Worm (Caenorhabditis elegans): ENCODE results near the gene F54D10.5.
A peak's percentile ranks its signal among the peaks of the same experiment; 100 is the strongest.

Gene F54D10.5

DNA sequence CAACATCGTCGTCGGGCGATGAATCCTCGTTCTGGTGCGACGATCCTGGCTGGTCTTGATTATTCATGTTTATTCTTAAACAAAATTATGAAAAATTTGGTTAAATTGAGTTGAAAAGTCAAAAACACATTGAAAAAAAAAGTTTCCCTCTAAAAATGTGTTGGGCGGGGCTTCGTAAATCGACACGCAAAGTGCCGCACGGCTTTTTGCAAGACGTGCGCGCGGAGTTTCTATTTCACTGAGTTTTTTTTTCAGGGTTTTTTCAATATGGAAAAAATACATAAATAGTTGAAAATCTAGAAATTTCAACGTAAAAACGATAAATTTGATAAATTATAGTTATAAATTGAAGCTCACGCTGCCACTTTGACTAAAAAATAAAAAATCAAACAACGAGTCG lies at the start of gene F54D10.5:
TSS of gene F54D10.5 (minus strand) at position 74 of the 400 bp plus-strand sequence.
- peak; percentile 46 for TF ChIP-seq nhr-6 (tag; optimal IDR thresholded peaks at IDR 0.05)
- TF ChIP-seq mdl-1 (tag; optimal IDR thresholded peaks at IDR 0.05): peak in 1 of 2 experiments; percentile 12
- peak; percentile 35; the same call in 1 of the 2 replicates for TF ChIP-seq pha-4 (GFP tag; IDR thresholded peaks at IDR 0.05)
- no peak for TF ChIP-seq pha-4 (tag; optimal IDR thresholded peaks at IDR 0.05)
- peak; percentile 7 for TF ChIP-seq fos-1 (tag; optimal IDR thresholded peaks at IDR 0.05)
- peak; percentile 31 for TF ChIP-seq lin-13 (GFP tag; optimal IDR thresholded peaks at IDR 0.05)
- peak; percentile 51; the same call in 1 of the 2 replicates for TF ChIP-seq hmg-1.1 (GFP tag; IDR thresholded peaks at IDR 0.05)
- peak; percentile 93 for TF ChIP-seq aha-1 (tag)
- TF ChIP-seq unc-130 (GFP tag; optimal IDR thresholded peaks at IDR 0.05): peak; percentile 48
- TF ChIP-seq F37D6.2 (tag; optimal IDR thresholded peaks at IDR 0.05): no peak
- TF ChIP-seq nhr-77 (tag; optimal IDR thresholded peaks at IDR 0.05): peak; percentile 12
- peak; percentile 63 for TF ChIP-seq T26A8.4 (GFP tag; IDR thresholded peaks at IDR 0.05)
- no peak for TF ChIP-seq egl-43 (GFP tag; IDR thresholded peaks at IDR 0.05)
- TF ChIP-seq dpl-1 (GFP tag; optimal IDR thresholded peaks at IDR 0.05): peak; percentile 95
- no peak for TF ChIP-seq ztf-11 (tag; optimal IDR thresholded peaks at IDR 0.05)
- TF ChIP-seq sdz-12 (GFP tag; optimal IDR thresholded peaks at IDR 0.05): no peak
- TF ChIP-seq unc-39 (tag; optimal IDR thresholded peaks at IDR 0.05): no peak
- peak; percentile 35 for TF ChIP-seq hlh-11 (tag; optimal IDR thresholded peaks at IDR 0.05)
- peak; percentile 84 for TF ChIP-seq duxl-1 (tag; optimal IDR thresholded peaks at IDR 0.05; ENCODE audit: poor library complexity)
- peak; percentile 95 for TF ChIP-seq R02D3.7 (tag; optimal IDR thresholded peaks at IDR 0.05)
- peak; percentile 91 for TF ChIP-seq mes-2 (tag; optimal IDR thresholded peaks at IDR 0.05; ENCODE audit: poor library complexity, severe bottlenecking)
- no peak for TF ChIP-seq F10B5.3 (tag; optimal IDR thresholded peaks at IDR 0.05)
- peak; percentile 28 for TF ChIP-seq nhr-28 (tag; optimal IDR thresholded peaks at IDR 0.05)
- peak; percentile 45 for TF ChIP-seq spr-1 (tag; optimal IDR thresholded peaks at IDR 0.05)
- TF ChIP-seq hif-1 (tag; optimal IDR thresholded peaks at IDR 0.05): peak in 1 of 2 experiments; percentile 18
- peak; percentile 63 for TF ChIP-seq rbr-2 (tag; optimal IDR thresholded peaks at IDR 0.05)
- TF ChIP-seq daf-12 (tag; optimal IDR thresholded peaks at IDR 0.05): no peak

DNA sequence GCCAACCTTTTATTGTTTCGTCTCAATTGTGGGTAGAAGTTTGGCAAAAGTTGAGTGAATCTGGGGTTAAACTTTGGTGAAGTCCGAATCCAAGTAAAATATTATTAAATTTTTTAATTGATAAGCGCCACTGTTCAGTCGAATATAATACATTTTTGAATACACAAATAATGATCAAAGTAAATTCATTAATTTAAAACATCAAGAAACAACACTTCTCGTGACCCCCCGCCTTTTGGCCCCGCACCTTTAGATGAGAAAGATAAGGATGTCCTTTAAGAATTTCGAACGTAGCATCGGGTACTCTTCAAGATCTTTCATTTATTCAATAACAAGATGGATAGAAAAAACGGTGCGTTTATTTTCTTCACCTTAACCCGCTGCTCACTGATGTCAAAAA lies 44.7 kb upstream of the F54D10.5 start, which contains the start of gene nhr-257:
TSS of gene nhr-257 (plus strand) at position 301 of the 400 bp plus-strand sequence.
- TF ChIP-seq Y48G9A.11 (GFP tag; IDR thresholded peaks at IDR 0.05): no peak

DNA sequence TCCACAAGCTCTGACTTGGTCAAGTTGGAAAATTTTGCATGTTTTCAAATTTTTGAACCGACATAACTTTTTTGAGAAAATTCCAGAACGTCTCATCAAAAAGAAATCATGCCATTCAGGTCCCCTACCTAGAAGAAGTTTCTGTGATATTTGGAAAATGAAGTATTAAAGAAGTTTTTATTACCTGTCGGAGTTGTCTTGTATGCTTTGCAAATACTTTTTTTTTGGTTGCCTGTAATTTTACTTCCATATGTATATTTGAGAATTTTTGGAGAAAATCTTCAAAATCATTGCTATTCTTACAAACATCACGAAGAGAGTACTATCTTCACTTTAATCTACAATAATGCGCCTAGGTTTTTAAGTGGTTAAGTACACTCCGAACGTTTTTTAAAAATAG lies 42.7 kb upstream of the F54D10.5 start, which contains the start of gene nhr-72:
TSS of gene nhr-72 (minus strand) at position 101 of the 400 bp plus-strand sequence.
- TF ChIP-seq F37D6.2 (tag; optimal IDR thresholded peaks at IDR 0.05) (no peak), aha-1 (tag) (no peak), ztf-11 (tag; optimal IDR thresholded peaks at IDR 0.05) (no peak)

DNA sequence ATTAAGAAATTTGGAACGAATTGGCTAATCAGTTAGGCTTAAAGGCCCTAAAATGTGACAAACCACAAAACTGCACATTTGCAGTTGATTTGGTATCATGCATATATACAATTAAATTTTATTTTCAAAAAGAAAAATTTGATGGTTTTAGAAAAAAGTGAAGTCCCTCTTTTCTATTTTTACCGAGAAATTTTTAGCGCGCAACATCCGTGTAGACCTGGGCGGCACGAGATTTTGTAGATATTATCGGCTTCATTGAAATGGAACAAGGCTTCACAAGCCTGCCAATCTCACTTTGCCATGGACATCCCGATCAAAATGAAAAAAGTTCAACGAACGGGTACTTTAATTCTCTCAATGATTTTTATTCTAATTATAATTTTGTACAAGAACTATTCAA lies 38.1 kb upstream of the F54D10.5 start, which contains the start of gene C17A2.2:
TSS of gene C17A2.2 (plus strand) at position 301 of the 400 bp plus-strand sequence.
- TF ChIP-seq cey-2 (tag; optimal IDR thresholded peaks at IDR 0.05; ENCODE audit: borderline replicate concordance, insufficient read depth) (no peak), daf-16 (GFP tag; optimal IDR thresholded peaks at IDR 0.05) (no peak), daf-16 (tag; optimal IDR thresholded peaks at IDR 0.05) (no peak), Y48G9A.11 (GFP tag; IDR thresholded peaks at IDR 0.05) (no peak), unc-62 (GFP tag; optimal IDR thresholded peaks at IDR 0.05 in 1 of 2) (peak in 1 of 2 experiments; percentile 69), unc-62 (tag; optimal IDR thresholded peaks at IDR 0.05) (no peak), saeg-2 (GFP tag; IDR thresholded peaks at IDR 0.05) (no peak)

DNA sequence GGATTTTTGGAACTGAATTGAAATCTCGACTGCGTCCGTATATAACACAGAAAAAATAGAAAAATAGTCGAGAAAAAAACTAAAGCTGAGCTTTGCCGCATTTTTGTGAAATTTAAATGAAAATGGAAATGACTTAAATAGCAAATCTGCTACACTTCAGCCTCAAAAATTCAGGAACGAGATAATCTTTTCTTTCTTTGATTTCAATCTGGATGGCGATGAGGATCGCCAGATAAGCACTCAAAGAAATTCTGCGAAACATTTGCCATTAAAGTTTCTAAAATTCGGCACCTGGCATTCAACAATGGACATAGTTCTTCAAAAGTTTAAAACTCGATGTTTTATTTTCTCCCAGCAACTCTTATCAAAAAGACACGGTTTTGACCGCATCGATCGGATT lies 35.3 kb upstream of the F54D10.5 start, which contains the start of the genes C17A2.7 and C17A2.3:
TSS of gene C17A2.7 (minus strand) at position 101 of the 400 bp plus-strand sequence.
TSS of gene C17A2.3 (plus strand) at position 305 of the 400 bp plus-strand sequence.
- TF ChIP-seq T20F7.1 (GFP tag; optimal IDR thresholded peaks at IDR 0.05) (no peak), aha-1 (tag) (peak; percentile 78)
